Fruit fly (Drosophila melanogaster) S2 (cell line): ENCODE results near the gene CG4995.

ENCODE experiments used
- CG8478 ChIP-seq: fragments of >200 bp; optimal IDR thresholded peaks from 2 replicates; lab custom pipeline; 2018
- CTCF ChIP-seq, 2 experiments: fragments of >200 bp; optimal IDR thresholded peaks; 2 replicates each; lab custom pipeline; 2018

DNA sequence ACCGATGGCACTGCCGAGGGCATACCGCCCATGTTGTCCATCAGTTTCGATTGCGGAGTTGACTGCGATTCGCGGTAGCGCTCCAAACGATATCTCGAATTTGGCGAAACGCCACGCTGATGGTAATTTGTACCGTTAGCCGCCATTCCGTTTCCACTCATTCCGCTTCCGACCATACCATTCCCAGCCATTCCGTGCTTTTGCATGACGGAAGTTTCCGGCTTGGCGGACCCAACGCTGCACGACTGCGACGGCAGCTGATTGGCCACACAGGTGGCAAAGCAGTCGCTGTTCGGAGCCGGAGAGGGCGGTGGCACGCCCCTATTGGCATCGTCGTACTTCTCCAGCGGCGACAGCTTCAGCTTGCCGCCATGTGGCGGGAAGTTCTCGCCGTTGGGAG lies 50.0 kb downstream of the CG4995 start:
- TF ChIP-seq CTCF (optimal IDR thresholded peaks at IDR 0.05; lab: Kevin White, UChicago) (no peak), CG8478 (lab: Kevin White, UChicago) (no peak)
